Worm (Caenorhabditis elegans): ENCODE results near the gene Y55B1BR.6.

DNA sequence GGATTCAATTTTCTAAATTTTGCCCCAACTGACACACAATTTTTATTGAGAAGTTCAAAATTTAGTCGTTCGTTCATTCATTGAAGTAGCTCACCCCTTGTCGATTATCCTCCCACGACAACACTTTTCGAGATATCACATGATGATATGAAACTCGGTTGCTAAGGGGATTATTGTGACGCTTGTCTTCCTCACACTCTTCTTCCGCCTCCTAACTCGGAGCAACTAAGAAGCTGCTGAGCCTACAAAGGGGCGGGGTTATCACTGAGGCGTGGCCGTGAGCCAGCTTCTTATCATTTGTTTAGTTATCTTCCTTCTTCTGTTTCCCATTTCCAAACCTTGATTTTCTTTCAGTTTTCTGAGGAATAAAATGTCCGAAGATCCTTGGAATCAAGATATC lies 19.9 kb upstream of the Y55B1BR.6 start, which contains the start of gene F10C5.3:
- TF ChIP-seq zfp-3 (GFP tag; conservative IDR thresholded peaks at IDR 0.05): no peak
- TF ChIP-seq fkh-10 (GFP tag; optimal IDR thresholded peaks at IDR 0.05): no peak
- no peak for TF ChIP-seq pqm-1 (tag; optimal IDR thresholded peaks at IDR 0.05)
- TF ChIP-seq skn-1 (tag; optimal IDR thresholded peaks at IDR 0.05): no peak
- no peak for TF ChIP-seq nhr-11 (tag; optimal IDR thresholded peaks at IDR 0.05)
- no peak for TF ChIP-seq zag-1 (tag; optimal IDR thresholded peaks at IDR 0.05)
- no peak for TF ChIP-seq ces-1 (GFP tag; optimal IDR thresholded peaks at IDR 0.05)
- no peak for TF ChIP-seq dmd-6 (GFP tag; IDR thresholded peaks at IDR 0.05)
- TF ChIP-seq hif-1 (tag; optimal IDR thresholded peaks at IDR 0.05): no peak
- no peak for TF ChIP-seq ztf-11 (tag; optimal IDR thresholded peaks at IDR 0.05)

All from whole organism, L4 larva.